Worm (Caenorhabditis elegans) whole organism, early embryonic: ENCODE measurements around the gene mam-1.

Source experiments
- B0310.2 ChIP-seq: sonication (generic microtip); optimal IDR thresholded peaks from 2 replicates; lab custom pipeline; 2016; ENCODE audit warnings: mild to moderate bottlenecking, missing genetic modification characterization, missing compliant biosample characterization
- aly-1 ChIP-seq: sonication (generic microtip); optimal IDR thresholded peaks from 2 replicates; lab custom pipeline; 2016; ENCODE audit warnings: missing genetic modification characterization, missing compliant biosample characterization
- tbx-11 ChIP-seq: fragments of 200-800 bp; sonication (Bioruptor generic); IDR thresholded peaks from 2 replicates; pipeline ENCODE4 v1.3.6; 2022; ENCODE audit warnings: missing genetic modification characterization, missing compliant biosample characterization

Gene mam-1

DNA sequence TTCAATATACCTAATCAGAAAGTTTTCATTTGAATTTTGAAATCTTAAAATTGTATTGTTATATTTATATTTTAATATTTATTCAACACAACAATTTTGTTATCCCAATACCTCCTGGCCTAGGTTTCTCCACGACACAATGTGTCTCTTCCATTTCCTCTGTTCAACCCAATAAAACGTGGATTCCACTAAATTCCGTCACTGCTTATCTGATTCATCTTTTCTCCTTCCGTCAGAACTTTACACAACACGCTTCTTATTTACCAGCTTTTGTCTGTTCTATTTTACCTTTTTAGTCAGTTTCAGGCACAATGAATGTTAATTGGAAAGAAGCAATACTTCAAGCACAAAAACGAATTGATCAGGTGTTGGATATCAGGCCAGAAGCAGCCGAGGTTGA lies 53.7 kb downstream of the mam-1 start, which contains the start of gene F39H12.1:
TSS of gene F39H12.1 (plus strand) at position 301 of the 400 bp plus-strand sequence.
- TF ChIP-seq tbx-11, result no peak
- no peak for TF ChIP-seq aly-1 (tag; lab: Kevin White, UChicago)
- no peak for TF ChIP-seq B0310.2 (tag; lab: Kevin White, UChicago)
